Fruit fly (Drosophila melanogaster) whole organism, embryonic: ENCODE data around the gene CG43249.

Experiments
- BtbVII ChIP-seq: fragments of 200-800 bp; sonication (Bioruptor generic); optimal IDR thresholded peaks from 3 replicates; lab custom pipeline; 2017; ENCODE audit warnings: missing biosample characterization, mild to moderate bottlenecking, missing genetic modification characterization
- CG10565 ChIP-seq: fragments of 200-800 bp; sonication (Bioruptor generic); optimal IDR thresholded peaks from 3 replicates; lab custom pipeline; 2016; ENCODE audit warnings: missing biosample characterization, mild to moderate bottlenecking, missing genetic modification characterization
- CG10959 ChIP-seq: fragments of 200-800 bp; sonication (Bioruptor generic); IDR thresholded peaks from 2 replicates; pipeline ENCODE4 v1.3.6; 2022; ENCODE audit warnings: missing biosample characterization, missing genetic modification characterization
- CG11093 ChIP-seq: fragments of 200-800 bp; sonication (Bioruptor generic); IDR thresholded peaks from 3 replicates; pipeline ENCODE4 v1.3.6; 2022; ENCODE audit warnings: missing biosample characterization, missing genetic modification characterization
- CG11560 ChIP-seq: fragments of 200-800 bp; sonication (Bioruptor generic); IDR thresholded peaks from 3 replicates; pipeline ENCODE4 v1.3.6; 2022; ENCODE audit warnings: missing biosample characterization, missing genetic modification characterization
- CG1233 ChIP-seq: fragments of 200-800 bp; sonication (Bioruptor generic); optimal IDR thresholded peaks from 4 replicates; lab custom pipeline; 2018; ENCODE audit warnings: missing biosample characterization, mild to moderate bottlenecking, missing genetic modification characterization
- CG13287 ChIP-seq: fragments of 200-800 bp; sonication (Bioruptor generic); IDR thresholded peaks from 2 replicates; pipeline ENCODE4 v1.3.6; 2022; ENCODE audit warnings: missing biosample characterization, missing genetic modification characterization; ENCODE audit not compliant: partially characterized antibody
- CG15073 ChIP-seq: fragments of 200-800 bp; sonication (Bioruptor generic); optimal IDR thresholded peaks from 2 replicates; lab custom pipeline; 2016; ENCODE audit warnings: missing biosample characterization, missing genetic modification characterization
- CG17359 ChIP-seq: fragments of 200-800 bp; sonication (Bioruptor generic); optimal IDR thresholded peaks from 3 replicates; lab custom pipeline; 2018; ENCODE audit warnings: missing biosample characterization, mild to moderate bottlenecking, missing genetic modification characterization, moderate library complexity
- CG17385 ChIP-seq: fragments of 200-800 bp; sonication (Bioruptor generic); optimal IDR thresholded peaks from 3 replicates; lab custom pipeline; 2018; ENCODE audit warnings: missing biosample characterization, mild to moderate bottlenecking, missing genetic modification characterization
- CG1792 ChIP-seq: fragments of 200-800 bp; sonication (Bioruptor generic); optimal IDR thresholded peaks from 2 replicates; lab custom pipeline; 2016; ENCODE audit warnings: missing biosample characterization, missing genetic modification characterization
- CG2120 ChIP-seq: fragments of 200-800 bp; sonication (Bioruptor generic); optimal IDR thresholded peaks from 3 replicates; lab custom pipeline; 2016; ENCODE audit warnings: missing biosample characterization, missing genetic modification characterization
- CG4617 ChIP-seq: fragments of 200-800 bp; sonication (Bioruptor generic); optimal IDR thresholded peaks from 3 replicates; lab custom pipeline; 2016; ENCODE audit warnings: missing biosample characterization, missing genetic modification characterization, borderline replicate concordance
- CG5245 ChIP-seq: fragments of 200-800 bp; sonication (Bioruptor generic); optimal IDR thresholded peaks from 3 replicates; lab custom pipeline; 2016; ENCODE audit warnings: missing biosample characterization, missing genetic modification characterization
- CG7963 ChIP-seq: fragments of 200-800 bp; sonication (Bioruptor generic); IDR thresholded peaks from 3 replicates; pipeline ENCODE4 v1.3.6; 2022; ENCODE audit warnings: missing biosample characterization, missing genetic modification characterization; ENCODE audit not compliant: partially characterized antibody
- CG8478 ChIP-seq: fragments of >200 bp; optimal IDR thresholded peaks from 2 replicates; lab custom pipeline; 2018
- CrebB ChIP-seq: fragments of 200-800 bp; sonication (Bioruptor generic); optimal IDR thresholded peaks from 3 replicates; lab custom pipeline; 2018; ENCODE audit warnings: missing biosample characterization, mild to moderate bottlenecking, missing genetic modification characterization
- Dek ChIP-seq: fragments of 200-800 bp; sonication (Bioruptor generic); optimal IDR thresholded peaks from 3 replicates; lab custom pipeline; 2019; ENCODE audit warnings: missing biosample characterization, mild to moderate bottlenecking, missing genetic modification characterization, moderate library complexity
- Dip2 ChIP-seq: fragments of 200-800 bp; sonication (Bioruptor generic); IDR thresholded peaks from 2 replicates; pipeline ENCODE4 v1.3.6; 2022; ENCODE audit warnings: missing biosample characterization, missing genetic modification characterization
- Dref ChIP-seq: fragments of 200-800 bp; sonication (Bioruptor generic); IDR thresholded peaks from 2 replicates; pipeline ENCODE4 v1.3.6; 2022; ENCODE audit warnings: missing biosample characterization, missing genetic modification characterization
- ERR ChIP-seq: fragments of 200-800 bp; sonication (Bioruptor generic); optimal IDR thresholded peaks from 2 replicates; lab custom pipeline; 2016; ENCODE audit warnings: missing biosample characterization, missing genetic modification characterization
- Fer1 ChIP-seq: fragments of 200-800 bp; sonication (Bioruptor generic); optimal IDR thresholded peaks from 2 replicates; lab custom pipeline; 2017; ENCODE audit warnings: missing biosample characterization, mild to moderate bottlenecking, missing genetic modification characterization
- Fer3 ChIP-seq: fragments of 200-800 bp; sonication (Bioruptor generic); optimal IDR thresholded peaks from 2 replicates; lab custom pipeline; 2018; ENCODE audit warnings: missing biosample characterization, mild to moderate bottlenecking, missing genetic modification characterization, moderate library complexity
- H2.0 ChIP-seq: fragments of 200-800 bp; sonication (Bioruptor generic); IDR thresholded peaks from 2 replicates; pipeline ENCODE4 v1.3.6; 2022; ENCODE audit warnings: missing biosample characterization, missing genetic modification characterization
- HLH54F ChIP-seq: fragments of 200-800 bp; sonication (Bioruptor generic); optimal IDR thresholded peaks from 3 replicates; lab custom pipeline; 2016; ENCODE audit warnings: missing biosample characterization, missing genetic modification characterization
- HmgD ChIP-seq: fragments of 200-800 bp; sonication (Bioruptor generic); optimal IDR thresholded peaks from 3 replicates; lab custom pipeline; 2016; ENCODE audit warnings: missing biosample characterization, missing genetic modification characterization
- MTF-1 ChIP-seq: fragments of 200-800 bp; sonication (Bioruptor generic); optimal IDR thresholded peaks from 2 replicates; lab custom pipeline; 2018; ENCODE audit warnings: missing biosample characterization, mild to moderate bottlenecking, missing genetic modification characterization, borderline replicate concordance
- Mad ChIP-seq: fragments of 200-800 bp; sonication (Bioruptor generic); optimal IDR thresholded peaks from 2 replicates; lab custom pipeline; 2016; ENCODE audit warnings: missing biosample characterization, missing genetic modification characterization
- NFAT ChIP-seq: fragments of 200-800 bp; sonication (Bioruptor generic); IDR thresholded peaks from 2 replicates; pipeline ENCODE4 v1.3.6; 2022; ENCODE audit warnings: missing biosample characterization, missing genetic modification characterization
- Nf-YA ChIP-seq: fragments of 200-800 bp; sonication (Bioruptor generic); IDR thresholded peaks from 2 replicates; pipeline ENCODE4 v1.3.6; 2022; ENCODE audit warnings: missing biosample characterization, missing genetic modification characterization
- Nf-YC ChIP-seq: fragments of 200-800 bp; optimal IDR thresholded peaks from 3 replicates; lab custom pipeline; 2019; ENCODE audit warnings: missing biosample characterization, mild to moderate bottlenecking, missing genetic modification characterization, moderate library complexity
- Opbp ChIP-seq: fragments of 200-800 bp; sonication (Bioruptor generic); IDR thresholded peaks from 3 replicates; pipeline ENCODE4 v1.3.6; 2022; ENCODE audit warnings: missing biosample characterization, missing genetic modification characterization; ENCODE audit not compliant: partially characterized antibody
- PHDP ChIP-seq: fragments of 200-800 bp; sonication (Bioruptor generic); optimal IDR thresholded peaks from 3 replicates; lab custom pipeline; 2018; ENCODE audit warnings: missing biosample characterization, mild to moderate bottlenecking, missing genetic modification characterization, moderate library complexity
- Scr ChIP-seq: fragments of 200-800 bp; sonication (Bioruptor generic); IDR thresholded peaks from 2 replicates; pipeline ENCODE4 v1.3.6; 2022; ENCODE audit warnings: missing biosample characterization, missing genetic modification characterization; ENCODE audit not compliant: partially characterized antibody
- Taf1 ChIP-seq: fragments of 200-800 bp; sonication (Bioruptor generic); IDR thresholded peaks from 2 replicates; pipeline ENCODE4 v1.3.6; 2022; ENCODE audit warnings: missing biosample characterization, missing genetic modification characterization
- ato ChIP-seq: fragments of 200-800 bp; sonication (Bioruptor generic); IDR thresholded peaks from 2 replicates; pipeline ENCODE4 v1.3.6; 2022; ENCODE audit warnings: missing biosample characterization, missing genetic modification characterization; ENCODE audit not compliant: partially characterized antibody
- bsh ChIP-seq, 2 experiments: fragments of 200-800 bp; sonication (Bioruptor generic); optimal IDR thresholded peaks; 2 replicates each; lab custom pipeline; 2017 to 2018; ENCODE audit warnings: mild to moderate bottlenecking in 2 of 2, missing biosample characterization in 2 of 2, missing genetic modification characterization in 2 of 2, moderate library complexity in 1 of 2
- chm ChIP-seq: fragments of 200-800 bp; sonication (Bioruptor generic); IDR thresholded peaks from 2 replicates; pipeline ENCODE4 v1.3.6; 2022; ENCODE audit warnings: missing biosample characterization, missing genetic modification characterization
- ci ChIP-seq: fragments of 200-800 bp; sonication (Bioruptor generic); IDR thresholded peaks from 3 replicates; pipeline ENCODE4 v1.3.6; 2022; ENCODE audit warnings: missing biosample characterization, missing genetic modification characterization
- emc ChIP-seq: fragments of 200-800 bp; sonication (Bioruptor generic); optimal IDR thresholded peaks from 2 replicates; lab custom pipeline; 2016; ENCODE audit warnings: missing biosample characterization, missing genetic modification characterization
- ham ChIP-seq: fragments of 200-800 bp; sonication (Bioruptor generic); IDR thresholded peaks from 2 replicates; pipeline ENCODE4 v1.3.6; 2022; ENCODE audit warnings: missing biosample characterization, missing genetic modification characterization
- lab ChIP-seq: fragments of 200-800 bp; sonication (Bioruptor generic); optimal IDR thresholded peaks from 3 replicates; lab custom pipeline; 2017; ENCODE audit warnings: missing biosample characterization, missing genetic modification characterization, mild to moderate bottlenecking, moderate library complexity, missing genetic modification reagents
- nom ChIP-seq: fragments of 200-800 bp; sonication (Bioruptor generic); optimal IDR thresholded peaks from 2 replicates; lab custom pipeline; 2017; ENCODE audit warnings: missing biosample characterization, missing genetic modification characterization, mild to moderate bottlenecking, moderate library complexity, missing genetic modification reagents
- pum ChIP-seq: fragments of 200-800 bp; sonication (Bioruptor generic); optimal IDR thresholded peaks from 2 replicates; lab custom pipeline; 2016; ENCODE audit warnings: missing biosample characterization, missing genetic modification characterization
- sd ChIP-seq: fragments of 200-800 bp; sonication (Bioruptor generic); optimal IDR thresholded peaks from 3 replicates; lab custom pipeline; 2018; ENCODE audit warnings: missing biosample characterization, mild to moderate bottlenecking, missing genetic modification characterization, moderate library complexity
- ttk ChIP-seq: fragments of 200-800 bp; sonication (Bioruptor generic); IDR thresholded peaks from 2 replicates; pipeline ENCODE4 v2.1.2; 2022; ENCODE audit warnings: missing biosample characterization, missing genetic modification characterization
- usp ChIP-seq: fragments of >200 bp; optimal IDR thresholded peaks from 2 replicates; lab custom pipeline; 2017; ENCODE audit warnings: missing biosample characterization, missing genetic modification characterization
- zfh2 ChIP-seq: fragments of 200-800 bp; sonication (Bioruptor generic); optimal IDR thresholded peaks from 2 replicates; lab custom pipeline; 2016; ENCODE audit warnings: missing biosample characterization, missing genetic modification characterization

Gene CG43249

DNA sequence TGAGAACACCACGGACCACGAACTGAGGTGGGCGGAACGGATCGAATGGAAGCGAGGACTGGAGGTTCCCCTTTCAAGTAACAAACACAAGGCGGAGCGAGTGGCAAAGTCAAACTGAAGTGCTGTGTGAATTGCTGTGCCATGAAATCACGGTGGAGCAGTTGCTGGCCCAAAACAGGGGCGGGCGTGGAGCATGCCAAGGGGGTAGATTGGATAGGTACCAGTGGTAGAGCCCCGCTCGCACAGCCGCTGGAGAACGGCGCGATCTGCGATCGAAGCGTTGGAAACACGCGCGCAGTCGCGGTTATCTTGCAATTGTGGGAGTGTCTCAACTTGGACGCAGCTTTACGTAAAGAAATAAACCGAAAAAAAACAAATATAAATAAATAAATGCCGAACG, 23.7 kb downstream of the CG43249 start, which contains the start of gene CG13038 (continued):
- no peak for TF ChIP-seq BtbVII (GFP tag; lab: Kevin White, UChicago)
- TF ChIP-seq, all 482 proteins: peak for 19

dm6 chr3L:16328207-16328891, 24.3 kb downstream of the CG43249 start, which contains the start of gene CG13058:
Gene CG13058 (plus strand): TSS chr3L:16328841.
- TF ChIP-seq nom (GFP tag; lab: Kevin White, UChicago), result no peak
- TF ChIP-seq Mad (GFP tag; lab: Kevin White, UChicago), result peak; percentile 22
- no peak for TF ChIP-seq ato
- peak; percentile 54 for TF ChIP-seq Nf-YA
- TF ChIP-seq CG11093 (GFP tag; lab: Robert Waterston, UW), result no peak
- peak; percentile 53 for TF ChIP-seq CG17359 (tag; lab: Kevin White, UChicago)
- no peak for TF ChIP-seq CG4617
- peak; percentile 81 for TF ChIP-seq H2.0
- TF ChIP-seq CG11560 (tag; lab: Robert Waterston, UW), result 0 out of 3 replicates have a peak, but pooled peaks have one; percentile 41
- TF ChIP-seq bsh (GFP tag; optimal IDR thresholded peaks at IDR 0.05; lab: Kevin White, UChicago), result peak in 1 of 2 experiments; percentile 3
- TF ChIP-seq zfh2, result peak; percentile 42
- TF ChIP-seq emc (GFP tag; lab: Kevin White, UChicago), result no peak
- no peak for TF ChIP-seq Scr (GFP tag; lab: Robert Waterston, UW)
- TF ChIP-seq CG8478 (lab: Kevin White, UChicago), result no peak
- peak; percentile 7 for TF ChIP-seq MTF-1 (GFP tag; lab: Kevin White, UChicago)
- TF ChIP-seq Dek (tag; lab: Kevin White, UChicago), result peak; percentile 60
- no peak for TF ChIP-seq CG10565 (GFP tag; lab: Kevin White, UChicago)
- TF ChIP-seq ci, result peak; percentile 75
- no peak for TF ChIP-seq ERR (GFP tag; lab: Kevin White, UChicago)
- TF ChIP-seq Taf1 (GFP tag; lab: Robert Waterston, UW), result no peak
- peak; percentile 8 for TF ChIP-seq sd (tag; lab: Kevin White, UChicago)
- no peak; the same call in 1 of the 2 replicates for TF ChIP-seq chm (GFP tag; lab: Robert Waterston, UW)
- TF ChIP-seq Nf-YC (tag; lab: Kevin White, UChicago), result no peak
- peak; percentile 64 for TF ChIP-seq HLH54F
- TF ChIP-seq CG5245, result peak; percentile 21
- peak; percentile 77 for TF ChIP-seq CG2120 (GFP tag; lab: Kevin White, UChicago)
- peak; percentile 31 for TF ChIP-seq CrebB (tag; lab: Kevin White, UChicago)
- TF ChIP-seq CG17385 (GFP tag; lab: Kevin White, UChicago), result peak; percentile 64
- no peak for TF ChIP-seq HmgD
- TF ChIP-seq CG1792 (GFP tag; lab: Kevin White, UChicago), result no peak
- no peak for TF ChIP-seq Dip2 (GFP tag; lab: Robert Waterston, UW)
- peak; percentile 83 for TF ChIP-seq lab (GFP tag; lab: Kevin White, UChicago)
- TF ChIP-seq CG13287 (GFP tag; lab: Robert Waterston, UW), result no peak
- TF ChIP-seq ham (GFP tag; lab: Robert Waterston, UW), result no peak
- TF ChIP-seq BtbVII (GFP tag; lab: Kevin White, UChicago), result peak; percentile 51
- TF ChIP-seq Fer1 (GFP tag; lab: Kevin White, UChicago), result peak; percentile 84
- TF ChIP-seq pum (GFP tag; lab: Kevin White, UChicago), result no peak
- TF ChIP-seq Dref (GFP tag; lab: Robert Waterston, UW), result no peak
- no peak for TF ChIP-seq usp (GFP tag; lab: Kevin White, UChicago)
- TF ChIP-seq PHDP (tag; lab: Kevin White, UChicago), result peak; percentile 69
- TF ChIP-seq CG10959 (GFP tag; lab: Robert Waterston, UW), result no peak
- no peak for TF ChIP-seq CG15073 (GFP tag; lab: Kevin White, UChicago)
- no peak for TF ChIP-seq CG7963 (GFP tag; lab: Robert Waterston, UW)
- no peak for TF ChIP-seq NFAT
- no peak for TF ChIP-seq CG1233 (GFP tag; lab: Kevin White, UChicago)
- TF ChIP-seq Opbp, result no peak
- peak; percentile 59 for TF ChIP-seq Fer3 (tag; lab: Kevin White, UChicago)
- TF ChIP-seq ttk (GFP tag; lab: Robert Waterston, UW), result peak; percentile 44
